Fruit fly (Drosophila melanogaster) whole organism, prepupa: ENCODE measurements around the gene CG15890.
A peak's percentile ranks its signal among the peaks of the same experiment; 100 is the strongest.

Experiments used
- Eip78C ChIP-seq: fragments of 200-800 bp; sonication (Bioruptor generic); peaks from one replicate; lab custom pipeline; 2016; ENCODE audit warnings: missing biosample characterization, missing genetic modification characterization
- dac ChIP-seq: fragments of 200-800 bp; sonication (Bioruptor generic); optimal IDR thresholded peaks from 2 replicates; lab custom pipeline; 2017; ENCODE audit warnings: missing biosample characterization, mild to moderate bottlenecking, missing genetic modification characterization
- salr ChIP-seq, 2 experiments: fragments of 200-800 bp; sonication (Bioruptor generic); optimal IDR thresholded peaks; 3 replicates each; lab custom pipeline; 2016 to 2018; ENCODE audit warnings: missing biosample characterization in 2 of 2, missing genetic modification characterization in 2 of 2, mild to moderate bottlenecking in 1 of 2

dm6 chrX:14750448-14750847 lies 15.1 kb downstream of the CG15890 start:
- TF ChIP-seq dac (GFP tag; lab: Kevin White, UChicago) (no peak), Eip78C (GFP tag; lab: Kevin White, UChicago) (peak; percentile 83), salr (GFP tag; optimal IDR thresholded peaks at IDR 0.05; lab: Kevin White, UChicago) (no peak)
